Worm (Caenorhabditis elegans) whole organism, L2 larva: ENCODE results near the gene F13A2.9.

ENCODE experiments used
- blmp-1 ChIP-seq: sonication (generic microtip); optimal IDR thresholded peaks from 2 replicates; lab custom pipeline; 2017; ENCODE audit warnings: missing genetic modification characterization, mild to moderate bottlenecking, missing compliant biosample characterization, antibody characterized with exemption, moderate library complexity; ENCODE audit not compliant: insufficient read depth
- dmd-4 ChIP-seq: sonication (generic microtip); optimal IDR thresholded peaks from 2 replicates; lab custom pipeline; 2017; ENCODE audit warnings: missing biosample characterization, missing genetic modification characterization
- nhr-21 ChIP-seq: fragments of 150-350 bp; optimal IDR thresholded peaks from 2 replicates; lab custom pipeline; 2014; ENCODE audit warnings: missing biosample characterization, missing genetic modification characterization
- nhr-77 ChIP-seq: fragments of 150-350 bp; optimal IDR thresholded peaks from 2 replicates; lab custom pipeline; 2014; ENCODE audit warnings: missing biosample characterization, missing genetic modification characterization
- skn-1 ChIP-seq: sonication (generic microtip); optimal IDR thresholded peaks from 2 replicates; lab custom pipeline; 2017; ENCODE audit warnings: missing biosample characterization, missing genetic modification characterization
- snpc-4 ChIP-seq: fragments of 150-350 bp; optimal IDR thresholded peaks from 2 replicates; lab custom pipeline; 2014; ENCODE audit warnings: missing biosample characterization, missing genetic modification characterization
- zag-1 ChIP-seq: fragments of 150-350 bp; optimal IDR thresholded peaks from 2 replicates; lab custom pipeline; 2014; ENCODE audit warnings: missing biosample characterization, missing genetic modification characterization
- ztf-11 ChIP-seq: sonication (generic microtip); optimal IDR thresholded peaks from 2 replicates; lab custom pipeline; 2017; ENCODE audit warnings: missing biosample characterization, missing genetic modification characterization
- ztf-4 ChIP-seq: fragments of 150-350 bp; optimal IDR thresholded peaks from 2 replicates; lab custom pipeline; 2014; ENCODE audit warnings: missing biosample characterization, missing genetic modification characterization

DNA sequence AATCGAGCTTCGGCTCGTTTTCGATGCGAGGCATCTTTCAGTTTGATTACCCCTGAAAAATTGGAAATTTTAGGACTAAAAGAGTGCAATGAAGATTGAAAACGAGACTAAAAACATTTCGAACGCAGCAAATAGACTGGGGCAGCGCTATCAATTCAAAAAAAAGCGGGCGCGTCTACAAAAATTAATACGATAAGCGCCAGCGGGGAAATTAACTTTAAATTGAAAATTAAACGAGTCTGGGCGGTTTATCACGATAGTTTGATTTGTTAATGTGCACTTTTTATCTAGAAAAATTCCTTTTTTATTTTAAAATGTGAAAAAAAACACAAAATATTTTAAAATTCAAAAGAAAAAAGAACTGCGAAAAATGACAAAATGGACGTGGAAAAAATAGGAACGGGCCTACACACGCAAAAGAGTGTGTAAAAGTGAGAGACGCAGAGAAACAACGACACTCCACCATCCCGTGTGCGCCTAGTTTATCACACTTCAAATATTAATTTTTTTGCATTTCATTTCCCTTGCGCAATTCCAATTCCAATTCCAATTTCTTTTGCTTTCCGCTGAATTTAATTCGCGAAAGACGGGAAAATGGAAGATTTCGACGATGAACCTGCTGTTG, 15.9 kb downstream of the F13A2.9 start, which contains the start of the genes gmpr-1 and fipp-1:
- TF ChIP-seq nhr-77 (no peak), zag-1 (tag; lab: Kevin White, UChicago) (no peak), ztf-4 (no peak), ztf-11 (tag; lab: Kevin White, UChicago) (no peak), dmd-4 (tag; lab: Kevin White, UChicago) (no peak), nhr-21 (tag; lab: Kevin White, UChicago) (no peak), snpc-4 (no peak), skn-1 (tag; lab: Kevin White, UChicago) (no peak), blmp-1 (tag; lab: Kevin White, UChicago) (no peak)
